Worm (Caenorhabditis elegans): ENCODE results near the gene sri-51.

DNA sequence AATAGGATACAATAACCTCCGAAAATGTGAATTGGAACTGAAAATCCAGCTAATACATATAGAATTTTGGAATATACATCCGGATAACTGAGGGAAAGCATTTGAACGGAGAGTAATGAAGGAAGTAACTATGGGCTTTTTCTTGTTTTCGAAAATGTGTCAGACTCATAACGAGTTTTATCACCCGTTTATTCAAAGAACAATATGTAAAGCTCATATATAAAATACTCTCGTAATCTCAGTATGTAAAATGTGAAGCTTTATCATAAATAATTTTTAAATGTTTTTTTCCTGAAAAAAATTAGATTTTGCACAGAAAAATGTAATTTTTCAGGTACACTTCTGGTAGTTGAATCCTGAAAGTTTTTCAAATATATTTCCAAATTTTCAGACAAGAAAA lies 31.5 kb upstream of the sri-51 start, which contains the start of gene srh-297:
- TF ChIP-seq elt-3 (tag; optimal IDR thresholded peaks at IDR 0.05), result no peak
- TF ChIP-seq nhr-12 (tag; optimal IDR thresholded peaks at IDR 0.05), result no peak
- TF ChIP-seq lin-13 (tag; optimal IDR thresholded peaks at IDR 0.05), result no peak
- no peak for TF ChIP-seq nhr-237 (tag; optimal IDR thresholded peaks at IDR 0.05)
- no peak for TF ChIP-seq flh-1 (GFP tag; optimal IDR thresholded peaks at IDR 0.05)
- no peak for TF ChIP-seq unc-62 (GFP tag; optimal IDR thresholded peaks at IDR 0.05)
- TF ChIP-seq mep-1 (tag; optimal IDR thresholded peaks at IDR 0.05), result no peak
- no peak for TF ChIP-seq blmp-1 (tag; optimal IDR thresholded peaks at IDR 0.05)

Data from whole organism, mixed stage, embryonic.